Worm (Caenorhabditis elegans): Measurements from ENCODE around the gene npp-8.

Gene npp-8

DNA sequence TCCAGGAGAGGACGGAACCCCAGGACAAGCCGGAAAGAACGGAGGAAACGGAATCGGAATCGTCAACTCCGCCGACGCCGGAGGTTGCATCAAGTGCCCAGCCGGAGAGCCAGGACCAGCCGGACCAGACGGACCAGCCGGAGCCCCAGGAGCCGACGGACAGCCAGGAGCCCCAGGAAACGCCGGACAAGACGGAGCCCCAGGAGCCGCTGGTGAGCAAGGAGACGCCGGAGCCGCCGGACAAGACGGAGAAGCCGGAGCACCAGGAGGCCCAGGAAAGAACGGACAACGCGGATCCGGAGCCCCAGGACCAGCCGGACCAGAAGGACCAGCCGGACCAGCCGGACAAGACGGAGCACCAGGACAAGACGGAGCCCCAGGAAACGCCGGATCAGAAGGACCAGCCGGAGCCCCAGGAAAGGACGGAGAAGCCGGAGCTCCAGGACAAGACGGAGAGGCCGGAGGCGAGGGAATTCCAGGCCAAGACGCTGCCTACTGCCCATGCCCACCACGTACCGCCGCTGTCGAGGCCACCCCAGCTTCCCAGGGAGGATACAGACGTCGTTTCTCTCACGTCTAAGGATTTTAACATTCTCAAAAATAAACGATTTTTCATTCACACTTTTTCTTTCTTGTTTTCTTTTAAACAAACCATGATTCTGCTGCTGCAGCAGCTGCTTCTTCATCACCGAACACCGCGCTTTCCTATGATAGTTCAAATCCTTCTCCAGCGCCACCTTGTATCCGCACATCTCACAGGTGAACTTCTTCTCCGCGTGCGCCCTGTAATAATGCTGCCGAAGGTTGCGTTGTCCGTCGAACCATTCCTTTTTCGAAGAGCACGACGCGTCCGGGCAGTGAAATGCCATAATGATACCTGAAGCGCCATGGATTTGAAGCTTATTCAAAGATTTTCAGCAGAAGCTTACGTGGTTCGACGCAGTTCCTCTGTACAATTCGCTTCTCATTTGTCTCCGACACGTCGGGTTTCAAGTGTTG is 46.2 kb downstream of the npp-8 start:
- no peak for TF ChIP-seq sma-3 (GFP tag; optimal IDR thresholded peaks at IDR 0.05)
- no peak for TF ChIP-seq fos-1 (tag; optimal IDR thresholded peaks at IDR 0.05)
- no peak for TF ChIP-seq ztf-4 (tag; optimal IDR thresholded peaks at IDR 0.05)
- no peak for TF ChIP-seq nhr-77 (tag; optimal IDR thresholded peaks at IDR 0.05)
- no peak for TF ChIP-seq elt-3 (tag; optimal IDR thresholded peaks at IDR 0.05)
- TF ChIP-seq ceh-16 (tag; optimal IDR thresholded peaks at IDR 0.05) = no peak
- TF ChIP-seq Y55F3AM.14 (GFP tag; optimal IDR thresholded peaks at IDR 0.05) = no peak
- no peak for TF ChIP-seq lsy-2 (tag; optimal IDR thresholded peaks at IDR 0.05)
- TF ChIP-seq nhr-25 (tag; optimal IDR thresholded peaks at IDR 0.05) = peak; percentile 71
- no peak for TF ChIP-seq zag-1 (tag; optimal IDR thresholded peaks at IDR 0.05)
- no peak for TF ChIP-seq gmeb-1 (tag; optimal IDR thresholded peaks at IDR 0.05)
- TF ChIP-seq nhr-10 (tag; optimal IDR thresholded peaks at IDR 0.05) = no peak
- no peak for TF ChIP-seq nhr-12 (tag; optimal IDR thresholded peaks at IDR 0.05)
- no peak for TF ChIP-seq alr-1 (tag; optimal IDR thresholded peaks at IDR 0.05)
- no peak for TF ChIP-seq skn-1 (tag; optimal IDR thresholded peaks at IDR 0.05)
- no peak for TF ChIP-seq mdl-1 (tag; optimal IDR thresholded peaks at IDR 0.05)
- TF ChIP-seq sma-9 (GFP tag; optimal IDR thresholded peaks at IDR 0.05) = no peak
- no peak for TF ChIP-seq sma-9 (tag; optimal IDR thresholded peaks at IDR 0.05)
- TF ChIP-seq aly-2 (tag; optimal IDR thresholded peaks at IDR 0.05) = no peak
- TF ChIP-seq mab-5 (tag; optimal IDR thresholded peaks at IDR 0.05) = no peak
- TF ChIP-seq ama-1 (optimal IDR thresholded peaks at IDR 0.05) = peak; percentile 75
- peak; percentile 4 for TF ChIP-seq F13H6.1 (tag; optimal IDR thresholded peaks at IDR 0.05)
- no peak for TF ChIP-seq egl-27 (tag; optimal IDR thresholded peaks at IDR 0.05)

- TF ChIP-seq lin-39 (tag; optimal IDR thresholded peaks at IDR 0.05) (no peak), blmp-1 (tag; optimal IDR thresholded peaks at IDR 0.05; ENCODE audit: insufficient read depth) (peak; percentile 12), nhr-77 (tag; optimal IDR thresholded peaks at IDR 0.05) (no peak), ztf-4 (tag; optimal IDR thresholded peaks at IDR 0.05) (no peak), Y55F3AM.14 (GFP tag; optimal IDR thresholded peaks at IDR 0.05) (no peak), C34F6.9 (tag; optimal IDR thresholded peaks at IDR 0.05) (no peak), ceh-82 (tag; optimal IDR thresholded peaks at IDR 0.05) (no peak), ceh-16 (tag; optimal IDR thresholded peaks at IDR 0.05) (peak; percentile 50), egl-27 (tag; optimal IDR thresholded peaks at IDR 0.05) (no peak), unc-55 (GFP tag; optimal IDR thresholded peaks at IDR 0.05) (no peak), F13H6.1 (tag; optimal IDR thresholded peaks at IDR 0.05) (no peak), crh-2 (tag; optimal IDR thresholded peaks at IDR 0.05) (no peak), gmeb-1 (tag; optimal IDR thresholded peaks at IDR 0.05) (no peak), zag-1 (tag; optimal IDR thresholded peaks at IDR 0.05) (no peak), nhr-25 (tag; optimal IDR thresholded peaks at IDR 0.05) (peak; percentile 67), mab-5 (tag; optimal IDR thresholded peaks at IDR 0.05) (no peak), ama-1 (optimal IDR thresholded peaks at IDR 0.05) (peak; percentile 89), skn-1 (tag; optimal IDR thresholded peaks at IDR 0.05) (no peak), alr-1 (tag; optimal IDR thresholded peaks at IDR 0.05) (no peak)
These were observed 47.2 kb downstream of the npp-8 start, which contains the start of gene col-107 for ce11 chrIV:1548457-1548861. col-107 (plus strand) TSS chrIV:1548721.

DNA sequence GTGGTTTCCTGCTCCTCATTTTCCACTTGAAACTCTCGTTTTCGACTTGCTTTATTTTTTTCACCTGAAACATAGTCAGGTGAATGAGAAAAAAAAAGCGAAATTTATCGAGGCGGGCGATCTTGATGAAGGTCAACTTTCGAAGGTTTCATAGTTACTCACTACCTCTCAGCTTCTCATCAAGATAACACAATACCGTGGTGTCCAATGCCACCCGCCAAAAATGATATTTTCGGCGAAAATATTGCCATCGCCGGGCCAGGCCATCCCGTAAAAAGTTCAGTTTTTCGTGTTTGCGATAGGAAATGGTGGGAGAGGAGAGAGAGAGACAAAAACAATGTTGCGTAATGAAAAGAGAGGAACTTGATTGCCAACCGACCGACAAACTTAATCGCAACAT is 48.5 kb downstream of the npp-8 start:
- peak; percentile 88 for TF ChIP-seq blmp-1 (tag; optimal IDR thresholded peaks at IDR 0.05; ENCODE audit: insufficient read depth)
- no peak for TF ChIP-seq unc-39 (tag; optimal IDR thresholded peaks at IDR 0.05)
- peak; percentile 63 for TF ChIP-seq ceh-16 (tag; optimal IDR thresholded peaks at IDR 0.05)
- TF ChIP-seq nhr-25 (tag; optimal IDR thresholded peaks at IDR 0.05) = peak; percentile 64

DNA sequence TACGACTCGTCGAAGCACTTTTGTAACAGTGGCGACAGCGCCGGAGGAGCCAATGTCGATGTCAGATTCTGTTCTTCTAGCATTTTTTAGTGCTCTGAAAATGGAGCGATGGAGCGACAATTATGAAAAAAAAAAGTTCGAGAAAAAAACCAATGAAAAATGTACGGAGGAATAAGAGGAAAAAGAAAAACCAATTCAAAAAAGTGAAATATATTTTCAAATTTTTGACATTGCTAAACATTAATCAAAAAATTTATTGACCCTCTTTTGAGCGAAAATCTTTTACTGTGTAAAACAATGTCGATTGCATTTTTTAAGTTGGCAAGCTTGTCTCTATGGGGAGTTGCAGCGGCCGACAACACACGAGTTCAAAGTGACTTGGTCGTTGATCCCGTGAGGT is 59.3 kb downstream of the npp-8 start, which contains the start of gene K03H6.5:
TSS of gene K03H6.5 (minus strand) at position 101 of the 400 bp plus-strand sequence.
- TF ChIP-seq nhr-129 (tag; optimal IDR thresholded peaks at IDR 0.05) = no peak
- no peak for TF ChIP-seq crh-2 (tag; optimal IDR thresholded peaks at IDR 0.05)
- no peak for TF ChIP-seq mdl-1 (tag; optimal IDR thresholded peaks at IDR 0.05)
- TF ChIP-seq unc-39 (tag; optimal IDR thresholded peaks at IDR 0.05) = no peak
- no peak for TF ChIP-seq nhr-21 (tag; optimal IDR thresholded peaks at IDR 0.05)
- TF ChIP-seq R02D3.7 (tag; optimal IDR thresholded peaks at IDR 0.05) = no peak
- no peak for TF ChIP-seq ceh-16 (tag; optimal IDR thresholded peaks at IDR 0.05)
- no peak for TF ChIP-seq sma-9 (GFP tag; optimal IDR thresholded peaks at IDR 0.05)
- no peak for TF ChIP-seq sma-9 (tag; optimal IDR thresholded peaks at IDR 0.05)
- no peak for TF ChIP-seq Y55F3AM.14 (GFP tag; optimal IDR thresholded peaks at IDR 0.05)
- no peak for TF ChIP-seq unc-55 (GFP tag; optimal IDR thresholded peaks at IDR 0.05)
- TF ChIP-seq sma-3 (GFP tag; optimal IDR thresholded peaks at IDR 0.05) = no peak

Measured in whole organism, L2 larva.